Worm (Caenorhabditis elegans) whole organism, mixed stage, embryonic: Measurements from ENCODE around the gene fbxb-43.

Source experiments
- M03D4.4 ChIP-seq: sonication (generic microtip); optimal IDR thresholded peaks from 2 replicates; lab custom pipeline; 2017; ENCODE audit warnings: mild to moderate bottlenecking, missing genetic modification characterization, missing compliant biosample characterization
- elt-3 ChIP-seq: fragments of 150-350 bp; optimal IDR thresholded peaks from 2 replicates; lab custom pipeline; 2014; ENCODE audit warnings: missing biosample characterization, missing genetic modification characterization
- pha-4 ChIP-seq: fragments of 150-350 bp; optimal IDR thresholded peaks from 2 replicates; lab custom pipeline; 2018; ENCODE audit warnings: missing biosample characterization, missing genetic modification reagents, missing genetic modification characterization
- unc-120 ChIP-seq: sonication (generic microtip); optimal IDR thresholded peaks from 2 replicates; lab custom pipeline; 2017; ENCODE audit warnings: missing genetic modification characterization, missing compliant biosample characterization; ENCODE audit not compliant: poor library complexity, severe bottlenecking
- unc-62 ChIP-seq: fragments of 150-350 bp; optimal IDR thresholded peaks from 2 replicates; lab custom pipeline; 2014; ENCODE audit warnings: missing biosample characterization, missing genetic modification reagents, missing genetic modification characterization

- TF ChIP-seq pha-4 (tag; lab: Kevin White, UChicago) (no peak), unc-120 (tag; lab: Kevin White, UChicago) (peak; percentile 73), elt-3 (tag; lab: Kevin White, UChicago) (no peak), unc-62 (GFP tag; lab: Kevin White, UChicago) (peak; percentile 96), M03D4.4 (tag; lab: Kevin White, UChicago) (peak; percentile 17)
Measured at ce11 chrII:1501614-1502355, 34.2 kb upstream of the fbxb-43 start.
